Worm (Caenorhabditis elegans): ENCODE results near the gene ampd-1.
"Not testable (repeated sequence)": the region's sequence is repeated elsewhere in the genome, so short reads cannot be mapped to it uniquely, and the experiment has no call there.

Gene ampd-1

DNA sequence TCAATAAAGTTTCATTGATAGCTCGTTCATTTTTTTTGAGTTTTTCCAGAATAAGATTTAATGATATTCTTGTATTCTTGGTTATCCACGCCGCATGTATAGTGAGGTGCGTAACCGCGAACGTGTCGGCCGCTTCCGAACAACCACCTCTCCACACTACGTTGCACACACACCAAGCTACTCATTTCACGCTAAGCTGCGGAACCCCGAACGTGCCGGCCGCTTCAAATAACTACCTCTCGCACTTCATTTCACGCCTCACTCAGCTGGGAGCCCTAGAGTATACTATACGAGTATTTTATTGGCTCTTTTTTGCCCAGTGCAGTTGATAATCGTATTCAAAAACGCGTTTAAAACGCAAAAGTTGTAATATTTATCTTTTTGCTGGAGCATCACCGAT is 2.9 kb upstream of the ampd-1 start:
- TF ChIP-seq snpc-4 (GFP tag; optimal IDR thresholded peaks at IDR 0.05): not testable (repeated sequence)
- peak; percentile 37 to 95 (median 80) for TF ChIP-seq snpc-4 (tag; optimal IDR thresholded peaks at IDR 0.05)
- TF ChIP-seq lsl-1 (GFP tag; optimal IDR thresholded peaks at IDR 0.05): peak; percentile 8
- peak; percentile 87 for TF ChIP-seq snpc-1.1 (tag; optimal IDR thresholded peaks at IDR 0.05; ENCODE audit: insufficient read depth)
- TF ChIP-seq snpc-3.4 (tag; optimal IDR thresholded peaks at IDR 0.05): peak; percentile 66
- TF ChIP-seq hmg-1.2 (GFP tag; IDR thresholded peaks at IDR 0.05): peak; percentile 68

DNA sequence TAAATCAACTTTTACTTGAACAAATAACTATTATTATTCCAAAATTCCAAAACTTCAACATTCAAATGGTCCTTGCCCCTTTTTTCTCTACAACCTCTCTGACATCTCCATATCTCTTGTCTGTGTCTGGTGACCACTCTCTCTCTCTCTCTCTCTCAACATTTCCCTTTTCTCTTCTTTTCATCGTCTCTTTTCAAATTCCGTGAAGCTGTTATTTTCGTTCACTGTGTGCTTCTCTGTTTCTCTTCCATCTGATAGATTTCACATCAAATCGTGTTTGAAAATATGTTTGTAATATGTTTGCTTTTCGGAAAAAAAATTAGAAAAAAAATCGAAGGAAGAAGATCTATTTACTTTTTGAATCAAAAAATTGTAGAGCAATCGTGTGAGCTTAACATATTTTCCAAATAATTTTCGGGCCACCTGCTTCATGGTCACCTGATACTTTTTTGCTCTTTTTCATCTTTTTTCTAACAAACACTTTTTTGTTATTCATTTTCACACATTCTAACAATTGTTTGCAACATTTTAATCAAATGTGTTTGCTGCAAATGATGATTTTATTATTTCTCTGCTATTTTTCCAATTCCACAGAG is 2.0 kb upstream of the ampd-1 start:
- TF ChIP-seq ZK185.1 (tag; optimal IDR thresholded peaks at IDR 0.05; ENCODE audit: poor library complexity, severe bottlenecking) (peak; percentile 0), mel-28 (tag; optimal IDR thresholded peaks at IDR 0.05; ENCODE audit: borderline replicate concordance) (no peak), hmg-1.2 (GFP tag; IDR thresholded peaks at IDR 0.05) (peak; percentile 39; the same call in 1 of the 2 replicates), attf-3 (GFP tag; conservative IDR thresholded peaks at IDR 0.05) (no peak), attf-5 (GFP tag; optimal IDR thresholded peaks at IDR 0.05) (peak; percentile 12)

DNA sequence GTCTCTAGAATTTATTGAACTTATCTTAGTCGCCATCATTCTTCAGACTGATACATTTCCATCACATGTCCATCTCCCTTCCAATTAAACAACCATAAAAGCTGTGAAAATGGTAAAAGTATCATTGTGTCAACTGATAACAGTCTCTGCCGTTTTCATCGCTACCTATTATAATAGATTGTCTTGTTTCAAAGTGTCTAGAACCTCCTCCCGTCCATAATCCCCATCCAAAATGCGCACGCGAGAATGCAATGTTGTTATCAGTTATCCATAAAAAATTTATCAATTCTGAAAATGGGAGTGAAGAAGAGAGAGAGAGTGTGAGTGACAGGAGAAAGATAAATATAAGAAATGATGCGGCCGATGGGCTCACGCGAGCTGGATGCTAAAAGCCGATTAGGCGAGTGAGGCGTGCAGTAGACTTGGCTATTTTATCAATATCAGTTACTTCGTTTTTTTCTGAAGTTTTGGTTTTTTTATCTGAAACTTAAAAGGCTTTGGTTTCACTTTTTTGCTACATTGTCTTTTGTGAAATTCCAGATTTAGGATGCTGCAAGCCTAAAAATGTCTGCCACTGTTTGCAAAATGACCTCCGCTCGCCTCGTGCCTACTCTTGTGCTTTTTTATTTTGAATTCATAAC is 1.1 kb upstream of the ampd-1 start:
- TF ChIP-seq B0035.1 (tag; optimal IDR thresholded peaks at IDR 0.05): no peak
- TF ChIP-seq tbp1 (GFP tag; optimal IDR thresholded peaks at IDR 0.05): peak; percentile 40
- peak; percentile 15 for TF ChIP-seq tlf-1 (GFP tag; optimal IDR thresholded peaks at IDR 0.05)
- no peak for TF ChIP-seq repo-1 (tag; optimal IDR thresholded peaks at IDR 0.05)
- TF ChIP-seq snpc-4 (GFP tag; optimal IDR thresholded peaks at IDR 0.05): no peak
- peak in 1 of 4 experiments; percentile 23 for TF ChIP-seq snpc-4 (tag; optimal IDR thresholded peaks at IDR 0.05)
- peak; percentile 63 for TF ChIP-seq unc-62 (GFP tag; optimal IDR thresholded peaks at IDR 0.05)
- TF ChIP-seq nhr-80 (tag; optimal IDR thresholded peaks at IDR 0.05): peak; percentile 96
- no peak for TF ChIP-seq F52B5.7 (tag; optimal IDR thresholded peaks at IDR 0.05)
- TF ChIP-seq chd-7 (tag; optimal IDR thresholded peaks at IDR 0.05): peak; percentile 64
- peak; percentile 57 for TF ChIP-seq nhr-90 (tag; optimal IDR thresholded peaks at IDR 0.05)
- TF ChIP-seq mel-28 (tag; optimal IDR thresholded peaks at IDR 0.05; ENCODE audit: borderline replicate concordance): no peak
- peak; percentile 84 for TF ChIP-seq atf-7 (tag; optimal IDR thresholded peaks at IDR 0.05)
- TF ChIP-seq madf-6 (GFP tag; IDR thresholded peaks at IDR 0.05): no peak
- peak; percentile 39 for TF ChIP-seq ets-4 (GFP tag; optimal IDR thresholded peaks at IDR 0.05)
- peak; percentile 85 for TF ChIP-seq ztf-22 (GFP tag; optimal IDR thresholded peaks at IDR 0.05)
- no peak for TF ChIP-seq cebp-1 (GFP tag; IDR thresholded peaks at IDR 0.05)
- peak; percentile 48 for TF ChIP-seq cebp-1 (tag; optimal IDR thresholded peaks at IDR 0.05)
- no peak for TF ChIP-seq ceh-40 (GFP tag; IDR thresholded peaks at IDR 0.05)
- peak; percentile 4 for TF ChIP-seq gei-17 (GFP tag; optimal IDR thresholded peaks at IDR 0.05)
- peak; percentile 42 for TF ChIP-seq madf-10 (tag; optimal IDR thresholded peaks at IDR 0.05)
- TF ChIP-seq K12H6.12 (tag; optimal IDR thresholded peaks at IDR 0.05): no peak
- TF ChIP-seq let-607 (tag; optimal IDR thresholded peaks at IDR 0.05): peak; percentile 21 to 73
- TF ChIP-seq lir-1 (GFP tag; conservative IDR thresholded peaks at IDR 0.05): no peak
- peak; percentile 56 for TF ChIP-seq lin-40 (tag; optimal IDR thresholded peaks at IDR 0.05)
- TF ChIP-seq Y53G8AR.9 (GFP tag; conservative IDR thresholded peaks at IDR 0.05): 0 out of 2 replicates have a peak, but pooled peaks have one; percentile 25
- peak; percentile 45; the same call in 1 of the 2 replicates for TF ChIP-seq B0336.3 (GFP tag; IDR thresholded peaks at IDR 0.05)
- TF ChIP-seq mxl-1 (tag; optimal IDR thresholded peaks at IDR 0.05): no peak
